Worm (Caenorhabditis elegans): Measurements from ENCODE around the gene nhr-106.

DNA sequence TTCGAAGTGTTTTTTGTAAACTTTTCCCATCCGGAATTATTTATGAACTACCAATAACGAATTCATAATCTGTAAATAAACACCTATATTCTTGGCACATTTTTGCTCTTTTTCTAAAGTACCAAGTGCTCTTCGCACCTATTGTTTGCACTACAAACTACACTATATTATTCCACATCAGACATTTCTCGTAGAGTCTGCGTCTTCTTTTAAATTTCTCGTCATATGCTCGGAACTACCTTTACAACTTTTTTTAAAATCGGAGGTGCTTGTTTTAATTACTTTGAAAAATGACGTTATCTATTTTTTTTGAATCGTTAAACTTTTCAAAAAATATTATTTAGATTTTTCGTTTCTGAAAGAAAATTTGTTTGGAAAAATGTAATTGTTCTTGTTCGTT, 24.6 kb upstream of the nhr-106 start, which contains the start of gene nhr-201:
- TF ChIP-seq unc-62 (GFP tag; optimal IDR thresholded peaks at IDR 0.05) (no peak), aly-2 (tag; optimal IDR thresholded peaks at IDR 0.05) (no peak), nhr-237 (tag; optimal IDR thresholded peaks at IDR 0.05) (no peak)
